Worm (Caenorhabditis elegans) whole organism, L1 larva: ENCODE data around the gene lmp-2.
A peak's percentile ranks its signal among the peaks of the same experiment; 100 is the strongest.

Experiments used
- F16B12.6 ChIP-seq: fragments of 150-350 bp; optimal IDR thresholded peaks from 2 replicates; lab custom pipeline; 2014; ENCODE audit warnings: missing biosample characterization, missing genetic modification characterization
- Y116A8C.19 ChIP-seq: sonication (generic microtip); optimal IDR thresholded peaks from 2 replicates; lab custom pipeline; 2016; ENCODE audit warnings: missing compliant biosample characterization, missing genetic modification characterization, borderline replicate concordance
- aha-1 ChIP-seq: fragments of 150-350 bp; optimal IDR thresholded peaks from 2 replicates; lab custom pipeline; 2014; ENCODE audit warnings: missing biosample characterization, missing genetic modification characterization
- blmp-1 ChIP-seq: fragments of 150-350 bp; optimal IDR thresholded peaks from 2 replicates; lab custom pipeline; 2014; ENCODE audit warnings: missing biosample characterization, missing genetic modification characterization
- ceh-63 ChIP-seq: fragments of 200-800 bp; sonication (Bioruptor generic); optimal IDR thresholded peaks from 2 replicates; lab custom pipeline; 2018; ENCODE audit warnings: mild to moderate bottlenecking, missing genetic modification characterization, missing compliant biosample characterization
- ceh-8 ChIP-seq: fragments of 200-800 bp; sonication (Bioruptor generic); optimal IDR thresholded peaks from 2 replicates; lab custom pipeline; 2018; ENCODE audit warnings: mild to moderate bottlenecking, missing genetic modification characterization, moderate library complexity, missing compliant biosample characterization
- ceh-90 ChIP-seq: sonication (generic microtip); optimal IDR thresholded peaks from 2 replicates; lab custom pipeline; 2016; ENCODE audit warnings: missing genetic modification characterization, missing compliant biosample characterization
- ces-1 ChIP-seq: fragments of 150-350 bp; optimal IDR thresholded peaks from 2 replicates; lab custom pipeline; 2014; ENCODE audit warnings: missing biosample characterization, missing genetic modification reagents, missing genetic modification characterization
- efl-1 ChIP-seq, 4 experiments: fragments of 150-350 bp; optimal IDR thresholded peaks in 3 of 4; peaks in 1 of 4; 1 replicate in 1 of 4; 2 replicates in 3 of 4; lab custom pipeline; 2014; ENCODE audit warnings: missing biosample characterization in 2 of 4, missing genetic modification characterization in 2 of 4, missing genetic modification reagents in 2 of 4
- ets-5 ChIP-seq: fragments of 200-800 bp; sonication (Bioruptor generic); IDR thresholded peaks from 2 replicates; pipeline ENCODE4 v1.3.6; 2022; ENCODE audit warnings: missing genetic modification characterization, missing compliant biosample characterization
- fkh-10 ChIP-seq: sonication (generic microtip); optimal IDR thresholded peaks from 2 replicates; lab custom pipeline; 2017; ENCODE audit warnings: missing biosample characterization, missing genetic modification reagents, missing genetic modification characterization
- hlh-17 ChIP-seq: fragments of 200-800 bp; sonication (Bioruptor generic); optimal IDR thresholded peaks from 2 replicates; lab custom pipeline; 2018; ENCODE audit warnings: missing genetic modification characterization, mild to moderate bottlenecking, missing compliant biosample characterization, moderate library complexity, borderline replicate concordance
- lin-14 ChIP-seq: fragments of 200-800 bp; sonication (Bioruptor generic); optimal IDR thresholded peaks from 2 replicates; lab custom pipeline; 2018; ENCODE audit warnings: mild to moderate bottlenecking, missing genetic modification characterization, moderate library complexity, missing compliant biosample characterization
- lin-35 ChIP-seq, 2 experiments: fragments of 150-350 bp; optimal IDR thresholded peaks; 2 replicates each; lab custom pipeline; 2014; ENCODE audit warnings: missing biosample characterization in 2 of 2, missing genetic modification characterization in 2 of 2, missing genetic modification reagents in 2 of 2
- lin-39 ChIP-seq: fragments of 150-350 bp; optimal IDR thresholded peaks from 2 replicates; lab custom pipeline; 2014; ENCODE audit warnings: missing biosample characterization, missing genetic modification reagents, missing genetic modification characterization
- lir-3 ChIP-seq: sonication (generic microtip); optimal IDR thresholded peaks from 2 replicates; lab custom pipeline; 2016; ENCODE audit warnings: mild to moderate bottlenecking, missing genetic modification characterization, moderate library complexity, missing compliant biosample characterization; ENCODE audit not compliant: poor library complexity
- lsy-2 ChIP-seq, 2 experiments: fragments of 150-350 bp; optimal IDR thresholded peaks; 2 replicates each; lab custom pipeline; 2014; ENCODE audit warnings: missing biosample characterization in 2 of 2, missing genetic modification characterization in 2 of 2
- mab-9 ChIP-seq: fragments of 200-800 bp; sonication (Bioruptor generic); IDR thresholded peaks from 2 replicates; pipeline ENCODE4 v1.3.6; 2022; ENCODE audit warnings: missing genetic modification reagents, missing genetic modification characterization, missing compliant biosample characterization
- mdl-1 ChIP-seq, 2 experiments: fragments of 150-350 bp; optimal IDR thresholded peaks; 2 replicates each; lab custom pipeline; 2014 to 2017; ENCODE audit warnings: missing biosample characterization in 2 of 2, missing genetic modification characterization in 2 of 2, inconsistent platforms in 1 of 2
- mef-2 ChIP-seq: fragments of 150-350 bp; optimal IDR thresholded peaks from 2 replicates; lab custom pipeline; 2014; ENCODE audit warnings: missing biosample characterization, missing genetic modification characterization
- mep-1 ChIP-seq: fragments of 150-350 bp; optimal IDR thresholded peaks from 2 replicates; lab custom pipeline; 2014; ENCODE audit warnings: missing biosample characterization, missing genetic modification characterization
- nhr-28 ChIP-seq: fragments of 150-350 bp; optimal IDR thresholded peaks from 2 replicates; lab custom pipeline; 2014; ENCODE audit warnings: missing biosample characterization, missing genetic modification characterization
- nhr-71 ChIP-seq: sonication (generic microtip); optimal IDR thresholded peaks from 2 replicates; lab custom pipeline; 2016; ENCODE audit warnings: mild to moderate bottlenecking, missing genetic modification characterization, moderate library complexity, missing compliant biosample characterization
- nhr-76 ChIP-seq: sonication (generic microtip); optimal IDR thresholded peaks from 2 replicates; lab custom pipeline; 2017; ENCODE audit warnings: missing biosample characterization, missing genetic modification characterization
- nhr-84 ChIP-seq: sonication (generic microtip); optimal IDR thresholded peaks from 2 replicates; lab custom pipeline; 2017; ENCODE audit warnings: missing biosample characterization, missing genetic modification characterization
- nhr-90 ChIP-seq: sonication (generic microtip); optimal IDR thresholded peaks from 2 replicates; lab custom pipeline; 2016; ENCODE audit warnings: mild to moderate bottlenecking, missing genetic modification characterization, missing compliant biosample characterization; ENCODE audit not compliant: poor library complexity
- pag-3 ChIP-seq: sonication (generic microtip); optimal IDR thresholded peaks from 2 replicates; lab custom pipeline; 2017; ENCODE audit warnings: missing genetic modification characterization, mild to moderate bottlenecking, missing compliant biosample characterization, antibody characterized with exemption, borderline replicate concordance; ENCODE audit not compliant: insufficient read depth
- pqm-1 ChIP-seq: sonication (generic microtip); optimal IDR thresholded peaks from 3 replicates; lab custom pipeline; 2017; ENCODE audit warnings: missing biosample characterization, missing genetic modification characterization
- rnt-1 ChIP-seq: sonication (generic microtip); optimal IDR thresholded peaks from 2 replicates; lab custom pipeline; 2016; ENCODE audit warnings: mild to moderate bottlenecking, missing genetic modification characterization, moderate library complexity, missing compliant biosample characterization
- skn-1 ChIP-seq: fragments of 150-350 bp; optimal IDR thresholded peaks from 2 replicates; lab custom pipeline; 2014; ENCODE audit warnings: missing biosample characterization, missing genetic modification characterization
- snpc-4 ChIP-seq: fragments of 150-350 bp; optimal IDR thresholded peaks from 2 replicates; lab custom pipeline; 2014; ENCODE audit warnings: missing biosample characterization, missing genetic modification characterization
- snu-23 ChIP-seq: sonication (generic microtip); optimal IDR thresholded peaks from 2 replicates; lab custom pipeline; 2016; ENCODE audit warnings: missing genetic modification characterization, missing compliant biosample characterization
- sptf-1 ChIP-seq: fragments of 150-350 bp; optimal IDR thresholded peaks from 2 replicates; lab custom pipeline; 2014; ENCODE audit warnings: missing biosample characterization, missing genetic modification characterization
- swsn-7 ChIP-seq: sonication (generic microtip); optimal IDR thresholded peaks from 2 replicates; lab custom pipeline; 2016; ENCODE audit warnings: missing genetic modification characterization, missing compliant biosample characterization
- tlp-1 ChIP-seq: fragments of 150-350 bp; optimal IDR thresholded peaks from 2 replicates; lab custom pipeline; 2014; ENCODE audit warnings: missing biosample characterization, missing genetic modification characterization
- unc-130 ChIP-seq: fragments of 150-350 bp; optimal IDR thresholded peaks from 2 replicates; lab custom pipeline; 2017; ENCODE audit warnings: missing biosample characterization, missing genetic modification characterization, inconsistent platforms
- unc-30 ChIP-seq: sonication (generic microtip); optimal IDR thresholded peaks from 2 replicates; lab custom pipeline; 2017; ENCODE audit warnings: missing biosample characterization, missing genetic modification characterization
- unc-62 ChIP-seq: fragments of 150-350 bp; optimal IDR thresholded peaks from 2 replicates; lab custom pipeline; 2014; ENCODE audit warnings: missing biosample characterization, missing genetic modification reagents, missing genetic modification characterization
- vab-15 ChIP-seq: sonication (generic microtip); optimal IDR thresholded peaks from 2 replicates; lab custom pipeline; 2017; ENCODE audit warnings: missing genotype, mild to moderate bottlenecking, missing genetic modification characterization, missing compliant biosample characterization
- xbp-1 ChIP-seq: sonication (generic microtip); optimal IDR thresholded peaks from 2 replicates; lab custom pipeline; 2016; ENCODE audit warnings: missing genetic modification characterization, missing compliant biosample characterization
- ztf-4 ChIP-seq: fragments of 150-350 bp; optimal IDR thresholded peaks from 2 replicates; lab custom pipeline; 2014; ENCODE audit warnings: missing biosample characterization, missing genetic modification characterization

The lmp-2 gene

ce11 chrX:1108874-1109273 is 16.5 kb upstream of the lmp-2 start:
- TF ChIP-seq ceh-90 (tag; lab: Kevin White, UChicago) = no peak
- no peak for TF ChIP-seq hlh-17
- no peak for TF ChIP-seq efl-1 (optimal IDR thresholded peaks at IDR 0.05; lab: Kevin White, UChicago)
- peak in 1 of 2 experiments; percentile 61 for TF ChIP-seq efl-1 (GFP tag; optimal IDR thresholded peaks at IDR 0.05 in 1 of 2; lab: Kevin White, UChicago)
- TF ChIP-seq nhr-71 (tag; lab: Kevin White, UChicago) = peak; percentile 44
- TF ChIP-seq lin-14 (GFP tag; lab: Kevin White, UChicago) = peak; percentile 71
- peak; percentile 74 for TF ChIP-seq lin-39
- TF ChIP-seq lsy-2 (tag; optimal IDR thresholded peaks at IDR 0.05; lab: Kevin White, UChicago) = peak in 1 of 2 experiments; percentile 11
- no peak for TF ChIP-seq blmp-1 (tag; lab: Kevin White, UChicago)
- peak; percentile 94 for TF ChIP-seq rnt-1 (tag; lab: Kevin White, UChicago)
- TF ChIP-seq nhr-76 (tag; lab: Kevin White, UChicago) = no peak
- no peak for TF ChIP-seq swsn-7 (tag; lab: Kevin White, UChicago)
- TF ChIP-seq snu-23 (GFP tag; lab: Kevin White, UChicago) = peak; percentile 7
- TF ChIP-seq sptf-1 (tag; lab: Kevin White, UChicago) = no peak
- no peak for TF ChIP-seq mdl-1 (tag; optimal IDR thresholded peaks at IDR 0.05; lab: Kevin White, UChicago)
- TF ChIP-seq unc-130 (tag; lab: Kevin White, UChicago) = peak; percentile 24

- no peak for TF ChIP-seq nhr-90 (tag; lab: Kevin White, UChicago)
- TF ChIP-seq ces-1 = no peak
- peak; percentile 55 for TF ChIP-seq rnt-1 (tag; lab: Kevin White, UChicago)
- no peak for TF ChIP-seq efl-1 (optimal IDR thresholded peaks at IDR 0.05; lab: Kevin White, UChicago)
- no peak for TF ChIP-seq efl-1 (GFP tag; optimal IDR thresholded peaks at IDR 0.05 in 1 of 2; lab: Kevin White, UChicago)
- no peak for TF ChIP-seq ceh-63
- no peak for TF ChIP-seq nhr-28 (tag; lab: Kevin White, UChicago)
- no peak for TF ChIP-seq F16B12.6 (tag; lab: Kevin White, UChicago)
- peak; percentile 38 for TF ChIP-seq nhr-71 (tag; lab: Kevin White, UChicago)
- TF ChIP-seq pag-3 (tag; lab: Kevin White, UChicago) = no peak
- TF ChIP-seq ceh-8 (GFP tag; lab: Kevin White, UChicago) = no peak
- no peak for TF ChIP-seq ztf-4 (tag; lab: Kevin White, UChicago)
- no peak for TF ChIP-seq vab-15 (tag; lab: Kevin White, UChicago)
- TF ChIP-seq lin-14 (GFP tag; lab: Kevin White, UChicago) = peak; percentile 51
Measured at ce11 chrX:1110723-1111122, 14.7 kb upstream of the lmp-2 start.

ce11 chrX:1111603-1112002 is 13.8 kb upstream of the lmp-2 start, which contains the start of gene C05D9.3:
TSS of gene C05D9.3 (plus strand) at chrX:1111903.
- no peak for TF ChIP-seq aha-1 (tag; lab: Kevin White, UChicago)
- no peak for TF ChIP-seq mep-1 (tag; lab: Kevin White, UChicago)
- no peak for TF ChIP-seq lin-39
- no peak for TF ChIP-seq pag-3 (tag; lab: Kevin White, UChicago)
- no peak for TF ChIP-seq hlh-17
- TF ChIP-seq mef-2 (tag; lab: Kevin White, UChicago) = no peak
- TF ChIP-seq lir-3 (tag; lab: Kevin White, UChicago) = no peak
- no peak for TF ChIP-seq xbp-1 (tag; lab: Kevin White, UChicago)
- no peak for TF ChIP-seq fkh-10 (GFP tag; lab: Kevin White, UChicago)
- TF ChIP-seq nhr-84 (tag; lab: Kevin White, UChicago) = no peak
- no peak for TF ChIP-seq pqm-1
- TF ChIP-seq unc-30 (tag; lab: Kevin White, UChicago) = no peak

ce11 chrX:1115207-1115606 is 10.2 kb upstream of the lmp-2 start:
- TF ChIP-seq pag-3 (tag; lab: Kevin White, UChicago) = no peak
- no peak for TF ChIP-seq ets-5 (GFP tag; lab: Robert Waterston, UW)
- TF ChIP-seq F16B12.6 (tag; lab: Kevin White, UChicago) = no peak
- no peak for TF ChIP-seq Y116A8C.19 (tag; lab: Kevin White, UChicago)
- TF ChIP-seq nhr-90 (tag; lab: Kevin White, UChicago) = no peak
- TF ChIP-seq unc-62 (GFP tag; lab: Kevin White, UChicago) = no peak
- no peak for TF ChIP-seq ces-1
- TF ChIP-seq rnt-1 (tag; lab: Kevin White, UChicago) = no peak
- TF ChIP-seq tlp-1 (tag; lab: Kevin White, UChicago) = no peak
- TF ChIP-seq lin-35 (GFP tag; optimal IDR thresholded peaks at IDR 0.05; lab: Kevin White, UChicago) = no peak
- TF ChIP-seq skn-1 (tag; lab: Kevin White, UChicago) = no peak
- no peak for TF ChIP-seq lsy-2 (tag; optimal IDR thresholded peaks at IDR 0.05; lab: Kevin White, UChicago)
- TF ChIP-seq nhr-28 (tag; lab: Kevin White, UChicago) = no peak
- TF ChIP-seq nhr-76 (tag; lab: Kevin White, UChicago) = no peak
- TF ChIP-seq mab-9 (GFP tag; lab: Robert Waterston, UW) = no peak
- TF ChIP-seq lir-3 (tag; lab: Kevin White, UChicago) = no peak
- no peak for TF ChIP-seq snpc-4
- TF ChIP-seq, all 84 proteins: peak for 0
